Worm (Caenorhabditis elegans) whole organism, mixed stage, embryonic: ENCODE data around the gene mec-18.

Source experiments
- M03D4.4 ChIP-seq: sonication (generic microtip); optimal IDR thresholded peaks from 2 replicates; lab custom pipeline; 2017; ENCODE audit warnings: mild to moderate bottlenecking, missing genetic modification characterization, missing compliant biosample characterization
- bed-3 ChIP-seq: fragments of 200-800 bp; sonication (Bioruptor generic); optimal IDR thresholded peaks from 3 replicates; lab custom pipeline; 2018; ENCODE audit warnings: mild to moderate bottlenecking, missing genetic modification characterization, moderate library complexity, missing compliant biosample characterization
- blmp-1 ChIP-seq: fragments of 150-350 bp; optimal IDR thresholded peaks from 2 replicates; lab custom pipeline; 2014; ENCODE audit warnings: missing biosample characterization, missing genetic modification characterization
- ceh-39 ChIP-seq: fragments of 150-350 bp; optimal IDR thresholded peaks from 2 replicates; lab custom pipeline; 2014; ENCODE audit warnings: missing biosample characterization, missing genetic modification characterization
- ceh-43 ChIP-seq: fragments of 200-800 bp; sonication (Bioruptor generic); optimal IDR thresholded peaks from 2 replicates; lab custom pipeline; 2018; ENCODE audit warnings: mild to moderate bottlenecking, missing genetic modification characterization, moderate library complexity, missing compliant biosample characterization
- ceh-83 ChIP-seq: fragments of 200-800 bp; sonication (Bioruptor generic); optimal IDR thresholded peaks from 2 replicates; lab custom pipeline; 2018; ENCODE audit warnings: mild to moderate bottlenecking, missing genetic modification characterization, missing compliant biosample characterization
- ces-1 ChIP-seq: fragments of 150-350 bp; optimal IDR thresholded peaks from 2 replicates; lab custom pipeline; 2014; ENCODE audit warnings: missing biosample characterization, missing genetic modification reagents, missing genetic modification characterization
- drap-1 ChIP-seq: fragments of 200-800 bp; sonication (Bioruptor generic); optimal IDR thresholded peaks from 3 replicates; lab custom pipeline; 2018; ENCODE audit warnings: mild to moderate bottlenecking, missing genetic modification characterization, missing compliant biosample characterization
- elt-1 ChIP-seq: sonication (generic microtip); optimal IDR thresholded peaks from 2 replicates; lab custom pipeline; 2017; ENCODE audit warnings: missing genetic modification characterization, mild to moderate bottlenecking, missing compliant biosample characterization, antibody characterized with exemption, moderate library complexity, borderline replicate concordance; ENCODE audit not compliant: insufficient read depth
- elt-3 ChIP-seq: fragments of 150-350 bp; optimal IDR thresholded peaks from 2 replicates; lab custom pipeline; 2014; ENCODE audit warnings: missing biosample characterization, missing genetic modification characterization
- flh-1 ChIP-seq: fragments of 200-800 bp; sonication (Bioruptor generic); optimal IDR thresholded peaks from 2 replicates; lab custom pipeline; 2018; ENCODE audit warnings: mild to moderate bottlenecking, missing genetic modification characterization, moderate library complexity, missing compliant biosample characterization
- hlh-1 ChIP-seq: fragments of 150-350 bp; optimal IDR thresholded peaks from 2 replicates; lab custom pipeline; 2014; ENCODE audit warnings: missing biosample characterization, missing genetic modification reagents, missing genetic modification characterization
- lin-13 ChIP-seq: fragments of 150-350 bp; optimal IDR thresholded peaks from 2 replicates; lab custom pipeline; 2014; ENCODE audit warnings: missing biosample characterization, missing genetic modification characterization
- lin-32 ChIP-seq: fragments of 200-800 bp; sonication (Bioruptor generic); optimal IDR thresholded peaks from 2 replicates; lab custom pipeline; 2018; ENCODE audit warnings: mild to moderate bottlenecking, missing genetic modification characterization, missing compliant biosample characterization
- lsy-2 ChIP-seq: fragments of 150-350 bp; optimal IDR thresholded peaks from 2 replicates; lab custom pipeline; 2014; ENCODE audit warnings: missing biosample characterization, missing genetic modification characterization
- mab-5 ChIP-seq: fragments of 150-350 bp; optimal IDR thresholded peaks from 2 replicates; lab custom pipeline; 2014; ENCODE audit warnings: missing biosample characterization, missing genetic modification characterization
- nhr-12 ChIP-seq: fragments of 150-350 bp; optimal IDR thresholded peaks from 2 replicates; lab custom pipeline; 2014; ENCODE audit warnings: missing biosample characterization, missing genetic modification characterization
- nhr-2 ChIP-seq: fragments of 150-350 bp; optimal IDR thresholded peaks from 2 replicates; lab custom pipeline; 2014; ENCODE audit warnings: missing biosample characterization, missing genetic modification characterization
- nhr-237 ChIP-seq: fragments of 150-350 bp; optimal IDR thresholded peaks from 2 replicates; lab custom pipeline; 2014; ENCODE audit warnings: missing biosample characterization, missing genetic modification characterization
- nhr-28 ChIP-seq: fragments of 150-350 bp; optimal IDR thresholded peaks from 2 replicates; lab custom pipeline; 2014; ENCODE audit warnings: missing biosample characterization, missing genetic modification characterization
- nhr-76 ChIP-seq: sonication (generic microtip); optimal IDR thresholded peaks from 2 replicates; lab custom pipeline; 2017; ENCODE audit warnings: missing biosample characterization, missing genetic modification characterization
- pha-4 ChIP-seq: fragments of 150-350 bp; optimal IDR thresholded peaks from 2 replicates; lab custom pipeline; 2018; ENCODE audit warnings: missing biosample characterization, missing genetic modification reagents, missing genetic modification characterization
- sem-2 ChIP-seq: fragments of 200-800 bp; sonication (Bioruptor generic); optimal IDR thresholded peaks from 2 replicates; lab custom pipeline; 2018; ENCODE audit warnings: mild to moderate bottlenecking, missing genetic modification characterization, missing compliant biosample characterization
- snpc-4 ChIP-seq: fragments of 150-350 bp; optimal IDR thresholded peaks from 2 replicates; lab custom pipeline; 2014; ENCODE audit warnings: missing biosample characterization, missing genetic modification characterization
- sptf-1 ChIP-seq: sonication (generic microtip); optimal IDR thresholded peaks from 2 replicates; lab custom pipeline; 2017; ENCODE audit warnings: mild to moderate bottlenecking, missing genetic modification characterization, moderate library complexity, missing compliant biosample characterization
- tbx-8 ChIP-seq: fragments of 200-800 bp; sonication (Bioruptor generic); optimal IDR thresholded peaks from 2 replicates; lab custom pipeline; 2018; ENCODE audit warnings: mild to moderate bottlenecking, missing genetic modification characterization, moderate library complexity, missing compliant biosample characterization
- unc-120 ChIP-seq: sonication (generic microtip); optimal IDR thresholded peaks from 2 replicates; lab custom pipeline; 2017; ENCODE audit warnings: missing genetic modification characterization, missing compliant biosample characterization; ENCODE audit not compliant: poor library complexity, severe bottlenecking
- unc-39 ChIP-seq: fragments of 150-350 bp; optimal IDR thresholded peaks from 2 replicates; lab custom pipeline; 2014; ENCODE audit warnings: missing biosample characterization, missing genetic modification characterization
- unc-62 ChIP-seq: fragments of 150-350 bp; optimal IDR thresholded peaks from 2 replicates; lab custom pipeline; 2014; ENCODE audit warnings: missing biosample characterization, missing genetic modification reagents, missing genetic modification characterization
- zip-8 ChIP-seq: fragments of 150-350 bp; optimal IDR thresholded peaks from 2 replicates; lab custom pipeline; 2014; ENCODE audit warnings: missing biosample characterization, missing genetic modification characterization
- ztf-11 ChIP-seq: fragments of 150-350 bp; optimal IDR thresholded peaks from 2 replicates; lab custom pipeline; 2014; ENCODE audit warnings: missing biosample characterization, missing genetic modification characterization

The mec-18 gene

ce11 chrX:4285669-4286174 lies 11.7 kb upstream of the mec-18 start, which contains the start of gene cka-2:
Gene cka-2, plus strand, starts transcription at chrX:4286124.
- TF ChIP-seq ces-1 (peak; percentile 34), mab-5 (tag; lab: Kevin White, UChicago) (no peak)
- TF ChIP-seq, all 35 proteins: peak for 1

DNA sequence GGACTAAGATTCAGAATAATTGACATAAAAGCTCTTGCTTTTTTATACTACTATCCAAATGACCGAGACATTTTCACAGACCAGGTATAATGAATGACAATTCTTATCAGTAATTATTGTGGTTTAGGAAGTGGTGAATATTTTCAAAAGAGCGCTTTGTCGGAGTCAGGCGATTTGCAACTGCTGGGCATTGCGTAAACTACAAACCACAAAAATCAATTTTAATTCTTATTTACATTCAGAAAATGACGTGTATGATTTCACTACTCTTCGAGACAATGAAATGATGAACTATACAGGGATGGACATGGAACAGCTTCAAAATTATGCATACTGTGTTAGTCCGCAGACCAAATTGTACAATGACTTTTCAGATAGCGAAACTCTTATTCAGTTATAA lies 10.5 kb upstream of the mec-18 start:
- TF ChIP-seq zip-8 (tag; lab: Kevin White, UChicago) (no peak), ceh-43 (no peak), tbx-8 (no peak), lin-32 (no peak), nhr-12 (tag; lab: Kevin White, UChicago) (no peak), drap-1 (GFP tag; lab: Kevin White, UChicago) (no peak), lsy-2 (tag; lab: Kevin White, UChicago) (no peak), ceh-83 (GFP tag; lab: Kevin White, UChicago) (no peak), bed-3 (GFP tag; lab: Kevin White, UChicago) (no peak), flh-1 (GFP tag; lab: Kevin White, UChicago) (no peak), sptf-1 (tag; lab: Kevin White, UChicago) (no peak), snpc-4 (tag; lab: Kevin White, UChicago) (no peak), elt-3 (tag; lab: Kevin White, UChicago) (no peak), M03D4.4 (tag; lab: Kevin White, UChicago) (no peak), nhr-28 (tag; lab: Kevin White, UChicago) (no peak), nhr-237 (no peak), unc-39 (tag; lab: Kevin White, UChicago) (no peak), ces-1 (no peak)

DNA sequence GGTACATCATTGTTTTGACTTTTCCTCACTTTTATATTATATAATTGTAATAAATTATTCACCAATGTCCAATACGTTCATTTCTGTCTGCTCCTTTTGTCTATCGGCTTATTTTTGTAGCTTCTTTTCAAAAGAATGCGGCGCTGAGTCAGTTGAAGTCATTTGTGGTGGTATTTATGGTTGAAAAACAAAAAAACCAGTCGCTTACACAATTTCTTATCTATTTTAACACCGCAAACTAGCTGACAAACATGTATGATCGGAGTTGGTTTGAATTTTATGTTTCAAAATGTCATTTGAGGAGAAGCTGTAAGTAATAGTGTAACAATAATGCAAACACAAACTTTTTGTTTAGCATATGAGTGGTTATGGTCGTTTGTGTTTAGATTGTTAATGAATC lies 10.0 kb upstream of the mec-18 start, which contains the start of gene ets-10:
TSS of gene ets-10 (plus strand) at position 201 of the 400 bp plus-strand sequence.
- TF ChIP-seq lin-32: no peak
- TF ChIP-seq nhr-2 (tag; lab: Kevin White, UChicago): no peak
- no peak for TF ChIP-seq ceh-83 (GFP tag; lab: Kevin White, UChicago)
- TF ChIP-seq flh-1 (GFP tag; lab: Kevin White, UChicago): no peak
- TF ChIP-seq elt-3 (tag; lab: Kevin White, UChicago): no peak
- TF ChIP-seq, all 35 proteins: peak for 0

ce11 chrX:4282380-4282779 lies 8.4 kb upstream of the mec-18 start, which contains the start of gene C52B9.19:
Gene C52B9.19, plus strand, starts transcription at chrX:4282555.
- no peak for TF ChIP-seq ztf-11 (tag; lab: Kevin White, UChicago)
- TF ChIP-seq sptf-1 (tag; lab: Kevin White, UChicago): no peak
- no peak for TF ChIP-seq nhr-2 (tag; lab: Kevin White, UChicago)
- TF ChIP-seq bed-3 (GFP tag; lab: Kevin White, UChicago): no peak
- TF ChIP-seq lsy-2 (tag; lab: Kevin White, UChicago): no peak

DNA sequence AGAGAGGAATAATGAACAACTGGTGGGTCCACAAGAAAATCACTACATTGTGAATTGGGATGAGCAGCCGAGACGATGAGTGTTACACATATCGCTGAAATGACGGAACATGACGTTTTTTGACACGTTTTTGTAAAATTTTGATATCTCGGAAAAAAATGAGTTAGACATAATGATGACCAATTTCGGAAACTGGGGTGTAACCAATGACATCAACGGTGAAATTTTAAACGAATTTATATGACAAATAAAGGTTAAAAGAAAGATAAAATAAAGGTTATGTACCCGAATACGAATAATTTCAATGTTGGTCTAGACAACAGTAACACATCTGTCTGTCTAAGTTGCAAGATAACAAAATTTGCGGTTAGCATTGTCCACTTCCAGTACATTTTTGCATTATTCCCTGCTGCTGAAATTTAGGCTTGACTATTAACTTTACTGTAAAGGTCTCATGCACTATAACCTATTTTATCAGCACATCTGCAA lies 5.3 kb upstream of the mec-18 start, which contains the start of the genes twk-28 and ets-9:
TSS of gene twk-28 (minus strand) at position 51 of the 489 bp plus-strand sequence.
TSS of gene ets-9 (plus strand) at position 410 of the 489 bp plus-strand sequence.
- no peak for TF ChIP-seq nhr-2 (tag; lab: Kevin White, UChicago)
- no peak for TF ChIP-seq mab-5 (tag; lab: Kevin White, UChicago)
- TF ChIP-seq elt-1 (tag; lab: Kevin White, UChicago): no peak
- no peak for TF ChIP-seq tbx-8
- TF ChIP-seq lsy-2 (tag; lab: Kevin White, UChicago): no peak
- TF ChIP-seq lin-13: no peak
- no peak for TF ChIP-seq lin-32
- TF ChIP-seq unc-39 (tag; lab: Kevin White, UChicago): no peak
- TF ChIP-seq unc-120 (tag; lab: Kevin White, UChicago): peak; percentile 47
- TF ChIP-seq drap-1 (GFP tag; lab: Kevin White, UChicago): no peak
- no peak for TF ChIP-seq zip-8 (tag; lab: Kevin White, UChicago)
- no peak for TF ChIP-seq flh-1 (GFP tag; lab: Kevin White, UChicago)
- peak; percentile 36 for TF ChIP-seq unc-62 (GFP tag; lab: Kevin White, UChicago)
- TF ChIP-seq ztf-11 (tag; lab: Kevin White, UChicago): no peak
- TF ChIP-seq nhr-237: no peak
- peak; percentile 88 for TF ChIP-seq hlh-1 (tag; lab: Kevin White, UChicago)

ce11 chrX:4273614-4274013 lies 402 bp downstream of the mec-18 start, which contains the start of gene C52B9.10:
Gene C52B9.10, plus strand, starts transcription at chrX:4273914.
- TF ChIP-seq flh-1 (GFP tag; lab: Kevin White, UChicago) (no peak), unc-62 (GFP tag; lab: Kevin White, UChicago) (no peak), ceh-83 (GFP tag; lab: Kevin White, UChicago) (no peak), blmp-1 (tag; lab: Kevin White, UChicago) (no peak), lin-13 (no peak), ces-1 (no peak), nhr-237 (no peak), sptf-1 (tag; lab: Kevin White, UChicago) (no peak), pha-4 (no peak), ceh-39 (tag; lab: Kevin White, UChicago) (no peak), sem-2 (GFP tag; lab: Kevin White, UChicago) (no peak), unc-120 (tag; lab: Kevin White, UChicago) (no peak), M03D4.4 (tag; lab: Kevin White, UChicago) (no peak), nhr-76 (tag; lab: Kevin White, UChicago) (no peak), nhr-28 (tag; lab: Kevin White, UChicago) (no peak)
